Worm (Caenorhabditis elegans) whole organism, L3 larva: ENCODE results near the gene F11A5.18.

Source experiments
- R02D3.7 ChIP-seq: fragments of 150-350 bp; optimal IDR thresholded peaks from 2 replicates; lab custom pipeline; 2014; ENCODE audit warnings: missing biosample characterization, missing genetic modification characterization
- ceh-16 ChIP-seq: sonication (generic microtip); optimal IDR thresholded peaks from 2 replicates; lab custom pipeline; 2017; ENCODE audit warnings: missing biosample characterization, missing genetic modification characterization
- ceh-82 ChIP-seq: fragments of 150-350 bp; optimal IDR thresholded peaks from 2 replicates; lab custom pipeline; 2014; ENCODE audit warnings: missing biosample characterization, missing genetic modification characterization
- egl-27 ChIP-seq: sonication (generic microtip); optimal IDR thresholded peaks from 4 replicates; lab custom pipeline; 2017; ENCODE audit warnings: missing biosample characterization, missing genetic modification reagents, missing genetic modification characterization
- fkh-2 ChIP-seq: fragments of 150-350 bp; optimal IDR thresholded peaks from 2 replicates; lab custom pipeline; 2014; ENCODE audit warnings: missing biosample characterization, missing genetic modification reagents, missing genetic modification characterization
- fos-1 ChIP-seq: fragments of 150-350 bp; optimal IDR thresholded peaks from 2 replicates; lab custom pipeline; 2014; ENCODE audit warnings: missing biosample characterization, missing genetic modification characterization
- jun-1 ChIP-seq: fragments of 150-350 bp; optimal IDR thresholded peaks from 2 replicates; lab custom pipeline; 2014; ENCODE audit warnings: missing biosample characterization, missing genetic modification reagents, missing genetic modification characterization
- nfya-1 ChIP-seq: sonication (generic microtip); optimal IDR thresholded peaks from 2 replicates; lab custom pipeline; 2017; ENCODE audit warnings: missing genetic modification characterization, mild to moderate bottlenecking, missing compliant biosample characterization, antibody characterized with exemption, moderate library complexity; ENCODE audit not compliant: insufficient read depth
- nhr-11 ChIP-seq: fragments of 150-350 bp; optimal IDR thresholded peaks from 2 replicates; lab custom pipeline; 2014; ENCODE audit warnings: missing biosample characterization, missing genetic modification characterization
- nhr-25 ChIP-seq: sonication (generic microtip); optimal IDR thresholded peaks from 2 replicates; lab custom pipeline; 2017; ENCODE audit warnings: missing biosample characterization, missing genetic modification characterization
- nhr-77 ChIP-seq: fragments of 150-350 bp; optimal IDR thresholded peaks from 2 replicates; lab custom pipeline; 2014; ENCODE audit warnings: missing biosample characterization, missing genetic modification characterization
- unc-39 ChIP-seq: sonication (generic microtip); optimal IDR thresholded peaks from 4 replicates; lab custom pipeline; 2017; ENCODE audit warnings: missing biosample characterization, missing genetic modification characterization
- unc-62 ChIP-seq: fragments of 150-350 bp; sonication (generic microtip); optimal IDR thresholded peaks from 4 replicates; lab custom pipeline; 2014; ENCODE audit warnings: missing biosample characterization, missing genetic modification reagents, missing genetic modification characterization
- ztf-4 ChIP-seq: fragments of 150-350 bp; optimal IDR thresholded peaks from 2 replicates; lab custom pipeline; 2014; ENCODE audit warnings: missing biosample characterization, missing genetic modification characterization

DNA sequence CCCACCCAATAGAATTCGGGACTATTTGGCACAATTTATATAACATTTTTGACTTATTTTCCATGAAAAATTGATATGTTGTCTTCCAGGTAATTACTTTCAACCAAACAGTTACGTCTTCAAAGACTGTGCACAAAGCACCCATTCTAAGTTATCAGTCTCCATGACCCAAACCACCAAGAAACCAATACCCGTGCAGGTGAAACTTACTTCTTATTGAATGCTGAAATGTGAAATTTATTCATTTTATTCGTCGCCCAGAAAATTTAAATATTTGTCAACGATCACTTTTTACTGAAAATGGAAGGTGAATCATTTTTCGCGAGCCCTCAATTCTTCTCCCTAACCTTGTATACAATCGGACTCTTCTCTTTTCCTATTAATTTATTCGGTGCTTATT lies 12.2 kb upstream of the F11A5.18 start, which contains the start of gene srh-281:
- TF ChIP-seq nfya-1 (tag; lab: Kevin White, UChicago) (no peak), egl-27 (tag; lab: Kevin White, UChicago) (no peak), ceh-82 (no peak), nhr-11 (tag; lab: Kevin White, UChicago) (no peak), ceh-16 (tag; lab: Kevin White, UChicago) (no peak), nhr-25 (tag; lab: Kevin White, UChicago) (no peak), R02D3.7 (tag; lab: Kevin White, UChicago) (no peak), fos-1 (tag; lab: Kevin White, UChicago) (no peak), unc-39 (tag; lab: Kevin White, UChicago) (no peak), jun-1 (no peak), nhr-77 (tag; lab: Kevin White, UChicago) (no peak), ztf-4 (no peak), fkh-2 (tag; lab: Kevin White, UChicago) (no peak), unc-62 (GFP tag; lab: Kevin White, UChicago) (no peak)
